Fruit fly (Drosophila melanogaster): ENCODE measurements around the gene sds22.

The sds22 gene

dm6 chr3R:17394318-17395188 lies 3.2 kb downstream of the sds22 start, which contains the start of gene CREG (continued):
- TF ChIP-seq exex (tag; optimal IDR thresholded peaks at IDR 0.05) = no peak
- TF ChIP-seq tup (GFP tag; optimal IDR thresholded peaks at IDR 0.05) = no peak
- TF ChIP-seq eve (GFP tag; optimal IDR thresholded peaks at IDR 0.05) = peak in 1 of 2 experiments; percentile 13
- TF ChIP-seq CG13624 (GFP tag; optimal IDR thresholded peaks at IDR 0.05) = no peak
- peak; percentile 25 for TF ChIP-seq Meics (GFP tag; optimal IDR thresholded peaks at IDR 0.05)
- TF ChIP-seq bab2 (GFP tag; optimal IDR thresholded peaks at IDR 0.05) = no peak
- peak; percentile 15 for TF ChIP-seq BtbVII (GFP tag; optimal IDR thresholded peaks at IDR 0.05)
- TF ChIP-seq CG10209 (GFP tag; optimal IDR thresholded peaks at IDR 0.05) = no peak
- TF ChIP-seq ranshi (GFP tag; IDR thresholded peaks at IDR 0.05) = no peak
- peak; percentile 45 for TF ChIP-seq CoRest (tag; optimal IDR thresholded peaks at IDR 0.05)
- TF ChIP-seq Ravus (GFP tag; IDR thresholded peaks at IDR 0.05) = no peak
- 0 out of 2 replicates have a peak, but pooled peaks have one; percentile 18 for TF ChIP-seq ara (GFP tag; IDR thresholded peaks at IDR 0.05)
- TF ChIP-seq CG2712 (tag; optimal IDR thresholded peaks at IDR 0.05) = peak; percentile 11
- no peak for TF ChIP-seq CG9876 (GFP tag; optimal IDR thresholded peaks at IDR 0.05)
- peak; percentile 17 for TF ChIP-seq CG10543 (GFP tag; optimal IDR thresholded peaks at IDR 0.05)
- peak; percentile 49 for TF ChIP-seq CG30403 (GFP tag; optimal IDR thresholded peaks at IDR 0.05)
- peak; percentile 1 for TF ChIP-seq CG10274 (GFP tag; optimal IDR thresholded peaks at IDR 0.05)
- TF ChIP-seq CG4854 (GFP tag; optimal IDR thresholded peaks at IDR 0.05) = no peak
- peak; percentile 6 for TF ChIP-seq kni (GFP tag; optimal IDR thresholded peaks at IDR 0.05)
- peak; percentile 17 for TF ChIP-seq lilli (GFP tag; optimal IDR thresholded peaks at IDR 0.05)
- TF ChIP-seq CG13296 (GFP tag; optimal IDR thresholded peaks at IDR 0.05) = no peak
- TF ChIP-seq lola (GFP tag; optimal IDR thresholded peaks at IDR 0.05) = peak in 1 of 3 experiments; percentile 57
- no peak for TF ChIP-seq CG12942 (GFP tag; optimal IDR thresholded peaks at IDR 0.05)
- TF ChIP-seq NfI (GFP tag; optimal IDR thresholded peaks at IDR 0.05) = no peak
- no peak for TF ChIP-seq pzg (GFP tag; optimal IDR thresholded peaks at IDR 0.05)
- no peak for TF ChIP-seq Atf-2 (GFP tag; optimal IDR thresholded peaks at IDR 0.05)
- no peak for TF ChIP-seq NK7.1 (GFP tag; optimal IDR thresholded peaks at IDR 0.05)
- no peak for TF ChIP-seq CG1603 (tag; optimal IDR thresholded peaks at IDR 0.05)
- no peak for TF ChIP-seq dpn (GFP tag; optimal IDR thresholded peaks at IDR 0.05)
- TF ChIP-seq CG10979 (tag; optimal IDR thresholded peaks at IDR 0.05) = peak; percentile 24
- peak; percentile 40 for TF ChIP-seq CG14710 (tag; optimal IDR thresholded peaks at IDR 0.05)
- TF ChIP-seq Sry-β (GFP tag; optimal IDR thresholded peaks at IDR 0.05) = no peak
- no peak for TF ChIP-seq ssp (GFP tag; IDR thresholded peaks at IDR 0.05)
- TF ChIP-seq Ptx1 (GFP tag; IDR thresholded peaks at IDR 0.05) = 0 out of 2 replicates have a peak, but pooled peaks have one; percentile 31
- TF ChIP-seq CTCF (GFP tag; optimal IDR thresholded peaks at IDR 0.05) = no peak
- TF ChIP-seq CG7839 (tag; optimal IDR thresholded peaks at IDR 0.05) = peak; percentile 28
- no peak for TF ChIP-seq Fer1 (GFP tag; optimal IDR thresholded peaks at IDR 0.05)
- TF ChIP-seq ERR (GFP tag; optimal IDR thresholded peaks at IDR 0.05) = no peak
- TF ChIP-seq CG9215 (GFP tag; IDR thresholded peaks at IDR 0.05) = peak; percentile 91
- no peak for TF ChIP-seq Ets97D (GFP tag; optimal IDR thresholded peaks at IDR 0.05)
- no peak; the same call in 3 of the 4 replicates for TF ChIP-seq Gug (GFP tag; IDR thresholded peaks at IDR 0.05)
- no peak for TF ChIP-seq CG8281 (tag; optimal IDR thresholded peaks at IDR 0.05)
- 0 out of 2 replicates have a peak, but pooled peaks have one; percentile 14 for TF ChIP-seq Drgx (GFP tag; IDR thresholded peaks at IDR 0.05)
- no peak for TF ChIP-seq PHDP (tag; optimal IDR thresholded peaks at IDR 0.05)
- no peak for TF ChIP-seq Dip2 (GFP tag; IDR thresholded peaks at IDR 0.05)
- no peak for TF ChIP-seq CG16863 (GFP tag; optimal IDR thresholded peaks at IDR 0.05)
- TF ChIP-seq CG1602 (GFP tag; optimal IDR thresholded peaks at IDR 0.05) = no peak
- TF ChIP-seq Hr39 (optimal IDR thresholded peaks at IDR 0.05) = no peak
- peak; percentile 14 for TF ChIP-seq CG17385 (GFP tag; optimal IDR thresholded peaks at IDR 0.05)
- no peak for TF ChIP-seq unc-4 (GFP tag; IDR thresholded peaks at IDR 0.05; ENCODE audit: partially characterized antibody)

All from whole organism, embryonic.